Worm (Caenorhabditis elegans) whole organism, late embryonic: ENCODE measurements around the gene fip-7.

Experiments
- ceh-22 ChIP-seq: sonication (generic microtip); optimal IDR thresholded peaks from 2 replicates; lab custom pipeline; 2017; ENCODE audit warnings: missing biosample characterization, missing genetic modification characterization
- ceh-6 ChIP-seq: fragments of 200-800 bp; sonication (Bioruptor generic); optimal IDR thresholded peaks from 2 replicates; lab custom pipeline; 2018; ENCODE audit warnings: mild to moderate bottlenecking, missing genetic modification characterization, missing compliant biosample characterization
- ceh-9 ChIP-seq: sonication (generic microtip); optimal IDR thresholded peaks from 2 replicates; lab custom pipeline; 2016; ENCODE audit warnings: mild to moderate bottlenecking, missing genetic modification characterization, inconsistent platforms, missing compliant biosample characterization
- fkh-10 ChIP-seq: fragments of 150-350 bp; optimal IDR thresholded peaks from 2 replicates; lab custom pipeline; 2014; ENCODE audit warnings: missing biosample characterization, missing genetic modification reagents, missing genetic modification characterization
- hlh-30 ChIP-seq: sonication (generic microtip); optimal IDR thresholded peaks from 2 replicates; lab custom pipeline; 2017; ENCODE audit warnings: antibody characterized with exemption, missing genetic modification characterization, missing compliant biosample characterization; ENCODE audit not compliant: insufficient read depth
- lim-6 ChIP-seq: sonication (generic microtip); optimal IDR thresholded peaks from 2 replicates; lab custom pipeline; 2016; ENCODE audit warnings: missing genetic modification characterization, missing compliant biosample characterization
- pha-4 ChIP-seq: fragments of 150-350 bp; optimal IDR thresholded peaks from 2 replicates; lab custom pipeline; 2018; ENCODE audit warnings: missing biosample characterization, missing genetic modification reagents, missing genetic modification characterization
- pqm-1 ChIP-seq: sonication (generic microtip); optimal IDR thresholded peaks from 2 replicates; lab custom pipeline; 2016; ENCODE audit warnings: missing genetic modification characterization, missing compliant biosample characterization
- tbx-2 ChIP-seq: sonication (generic microtip); optimal IDR thresholded peaks from 2 replicates; lab custom pipeline; 2016; ENCODE audit warnings: missing genetic modification characterization, missing compliant biosample characterization
- ttx-3 ChIP-seq: sonication (generic microtip); optimal IDR thresholded peaks from 2 replicates; lab custom pipeline; 2016; ENCODE audit warnings: missing genetic modification reagents, missing genetic modification characterization, missing compliant biosample characterization

DNA sequence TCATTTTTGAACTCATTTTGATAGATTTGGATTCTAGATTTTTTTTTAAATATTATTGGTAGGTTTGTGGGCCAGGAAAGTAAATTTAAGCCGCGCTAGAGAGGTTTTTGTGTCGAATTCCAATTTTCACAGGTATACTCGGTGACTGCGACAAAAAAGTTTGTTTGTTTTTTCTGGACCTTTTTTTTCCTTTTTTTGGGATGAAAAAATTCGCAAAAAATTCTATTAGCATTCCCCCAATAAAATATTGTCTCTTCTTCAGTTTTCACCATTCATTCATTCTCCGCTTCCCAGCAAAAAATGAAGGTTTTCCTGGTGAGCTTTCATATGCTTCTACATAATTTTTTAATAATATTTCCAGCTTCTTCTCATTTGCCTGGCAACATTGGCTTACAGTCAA lies 3.1 kb downstream of the fip-7 start, which contains the start of gene Y51H4A.936:
- TF ChIP-seq ceh-9 (tag; lab: Kevin White, UChicago), result no peak
- TF ChIP-seq tbx-2 (tag; lab: Kevin White, UChicago), result no peak
- no peak for TF ChIP-seq fkh-10 (GFP tag; lab: Kevin White, UChicago)
- TF ChIP-seq ceh-6 (GFP tag; lab: Kevin White, UChicago), result no peak
- no peak for TF ChIP-seq ceh-22 (tag; lab: Kevin White, UChicago)
- TF ChIP-seq pqm-1 (tag; lab: Kevin White, UChicago), result no peak
- TF ChIP-seq ttx-3 (tag; lab: Kevin White, UChicago), result no peak
- no peak for TF ChIP-seq lim-6 (tag; lab: Kevin White, UChicago)
- no peak for TF ChIP-seq pha-4 (tag; lab: Kevin White, UChicago)
- TF ChIP-seq hlh-30, result no peak
